Worm (Caenorhabditis elegans) whole organism, early embryonic: ENCODE measurements around the gene T06A10.107.
A peak's percentile ranks its signal among the peaks of the same experiment; 100 is the strongest.

Source experiments
- B0310.2 ChIP-seq: sonication (generic microtip); optimal IDR thresholded peaks from 2 replicates; lab custom pipeline; 2016; ENCODE audit warnings: mild to moderate bottlenecking, missing genetic modification characterization, missing compliant biosample characterization
- F13C5.2 ChIP-seq: sonication (generic microtip); optimal IDR thresholded peaks from 2 replicates; lab custom pipeline; 2017; ENCODE audit warnings: mild to moderate bottlenecking, missing genetic modification characterization, inconsistent platforms, missing compliant biosample characterization
- aly-1 ChIP-seq: sonication (generic microtip); optimal IDR thresholded peaks from 2 replicates; lab custom pipeline; 2016; ENCODE audit warnings: missing genetic modification characterization, missing compliant biosample characterization
- ama-1 ChIP-seq: fragments of 150-350 bp; optimal IDR thresholded peaks from 2 replicates; lab custom pipeline; 2014
- ceh-13 ChIP-seq: fragments of 200-800 bp; sonication (Bioruptor generic); optimal IDR thresholded peaks from 2 replicates; lab custom pipeline; 2018; ENCODE audit warnings: mild to moderate bottlenecking, missing genetic modification characterization, missing compliant biosample characterization
- ceh-36 ChIP-seq: sonication (generic microtip); optimal IDR thresholded peaks from 2 replicates; lab custom pipeline; 2016; ENCODE audit warnings: missing genetic modification characterization, inconsistent platforms, missing compliant biosample characterization
- ets-7 ChIP-seq: sonication (generic microtip); optimal IDR thresholded peaks from 2 replicates; lab custom pipeline; 2016; ENCODE audit warnings: missing genotype, missing genetic modification characterization, missing compliant biosample characterization
- flt-1 ChIP-seq: fragments of 200-800 bp; sonication (Bioruptor generic); IDR thresholded peaks from 2 replicates; pipeline ENCODE4 v1.3.6; 2022; ENCODE audit warnings: missing genetic modification characterization, missing compliant biosample characterization
- hmbx-1 ChIP-seq: sonication (generic microtip); optimal IDR thresholded peaks from 2 replicates; lab custom pipeline; 2016; ENCODE audit warnings: mild to moderate bottlenecking, missing genetic modification characterization, missing compliant biosample characterization
- hmg-4 ChIP-seq: fragments of 200-800 bp; sonication (Bioruptor generic); optimal IDR thresholded peaks from 2 replicates; lab custom pipeline; 2018; ENCODE audit warnings: mild to moderate bottlenecking, missing genetic modification characterization, missing compliant biosample characterization
- hnd-1 ChIP-seq: sonication (generic microtip); optimal IDR thresholded peaks from 2 replicates; lab custom pipeline; 2016; ENCODE audit warnings: missing genetic modification characterization, missing compliant biosample characterization
- pes-1 ChIP-seq: fragments of 200-800 bp; sonication (Bioruptor generic); IDR thresholded peaks from 2 replicates; pipeline ENCODE4 v1.3.6; 2022; ENCODE audit warnings: missing genetic modification reagents, missing genetic modification characterization, missing compliant biosample characterization
- scrt-1 ChIP-seq: fragments of 200-800 bp; sonication (Bioruptor generic); IDR thresholded peaks from 2 replicates; pipeline ENCODE4 v1.3.6; 2022; ENCODE audit warnings: missing genetic modification characterization, missing compliant biosample characterization
- sea-1 ChIP-seq: fragments of 200-800 bp; sonication (Bioruptor generic); conservative IDR thresholded peaks from 2 replicates; pipeline ENCODE4 v1.3.6; 2022; ENCODE audit warnings: missing genetic modification characterization, missing compliant biosample characterization
- tbx-11 ChIP-seq: fragments of 200-800 bp; sonication (Bioruptor generic); IDR thresholded peaks from 2 replicates; pipeline ENCODE4 v1.3.6; 2022; ENCODE audit warnings: missing genetic modification characterization, missing compliant biosample characterization
- tbx-37 ChIP-seq: fragments of 200-800 bp; sonication (Bioruptor generic); conservative IDR thresholded peaks from 2 replicates; pipeline ENCODE4 v1.3.6; 2022; ENCODE audit warnings: missing genetic modification reagents, missing genetic modification characterization, missing compliant biosample characterization
- tra-4 ChIP-seq: sonication (generic microtip); optimal IDR thresholded peaks from 2 replicates; lab custom pipeline; 2017; ENCODE audit warnings: missing genetic modification characterization, missing compliant biosample characterization

Gene T06A10.107

DNA sequence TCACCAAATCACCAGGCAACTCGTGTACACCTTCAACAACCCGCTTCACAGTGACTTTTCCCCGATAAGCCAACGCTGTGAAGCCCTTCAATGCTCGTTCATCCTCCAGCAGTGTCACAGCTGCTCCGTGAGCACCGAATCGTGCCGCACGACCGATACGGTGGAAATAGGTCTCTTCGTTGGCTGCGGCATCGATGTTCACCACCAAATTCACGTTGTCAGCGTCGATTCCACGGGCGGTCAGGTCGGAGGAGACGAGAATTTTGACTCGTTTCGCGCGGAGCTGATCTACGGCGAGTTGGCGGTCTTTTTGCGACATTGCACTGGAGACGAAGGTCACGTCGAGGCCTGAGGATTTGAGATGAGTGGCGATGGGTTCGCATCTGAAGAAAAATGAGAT, 6.6 kb upstream of the T06A10.107 start:
- TF ChIP-seq flt-1 (GFP tag; lab: Robert Waterston, UW) = no peak
- no peak for TF ChIP-seq pes-1 (GFP tag; lab: Robert Waterston, UW)
- no peak for TF ChIP-seq tra-4 (tag; lab: Kevin White, UChicago)

- no peak for TF ChIP-seq hmbx-1
- peak; percentile 56; the same call in 1 of the 2 replicates for TF ChIP-seq tbx-11 (GFP tag; lab: Robert Waterston, UW)
- peak; percentile 46 for TF ChIP-seq ceh-36
- no peak for TF ChIP-seq ets-7 (tag; lab: Kevin White, UChicago)
- TF ChIP-seq B0310.2 (tag; lab: Kevin White, UChicago) = peak; percentile 25
- peak; percentile 75 for TF ChIP-seq pes-1 (GFP tag; lab: Robert Waterston, UW)
- peak; percentile 32; the same call in 1 of the 2 replicates for TF ChIP-seq tbx-37 (GFP tag; lab: Robert Waterston, UW)
- TF ChIP-seq ama-1 (lab: Kevin White, UChicago) = no peak
- 0 out of 2 replicates have a peak, but pooled peaks have one; percentile 29 for TF ChIP-seq scrt-1
- no peak for TF ChIP-seq aly-1 (tag; lab: Kevin White, UChicago)
- 0 out of 2 replicates have a peak, but pooled peaks have one; percentile 52 for TF ChIP-seq flt-1 (GFP tag; lab: Robert Waterston, UW)
- TF ChIP-seq tra-4 (tag; lab: Kevin White, UChicago) = no peak
- peak; percentile 39 for TF ChIP-seq hnd-1 (tag; lab: Kevin White, UChicago)
- no peak for TF ChIP-seq hmg-4
- TF ChIP-seq sea-1 (GFP tag; lab: Robert Waterston, UW) = 0 out of 2 replicates have a peak, but pooled peaks have one; percentile 59
- TF ChIP-seq ceh-13 (GFP tag; lab: Kevin White, UChicago) = peak; percentile 17
- peak; percentile 62 for TF ChIP-seq F13C5.2 (tag; lab: Kevin White, UChicago)
Measured at ce11 chrIV:16863431-16863895, 3.9 kb upstream of the T06A10.107 start, which contains the start of the genes mel-46 and lsy-13. Gene mel-46 (minus strand): TSS chrIV:16863481. Gene lsy-13 (plus strand): TSS chrIV:16863870.

- no peak for TF ChIP-seq ceh-36
- no peak for TF ChIP-seq hnd-1 (tag; lab: Kevin White, UChicago)
- TF ChIP-seq B0310.2 (tag; lab: Kevin White, UChicago) = no peak
- TF ChIP-seq tra-4 (tag; lab: Kevin White, UChicago) = no peak
- TF ChIP-seq ets-7 (tag; lab: Kevin White, UChicago) = no peak
- no peak for TF ChIP-seq tbx-37 (GFP tag; lab: Robert Waterston, UW)
- no peak for TF ChIP-seq aly-1 (tag; lab: Kevin White, UChicago)
- TF ChIP-seq ceh-13 (GFP tag; lab: Kevin White, UChicago) = no peak
- TF ChIP-seq ama-1 (lab: Kevin White, UChicago) = no peak
- no peak for TF ChIP-seq flt-1 (GFP tag; lab: Robert Waterston, UW)
- no peak for TF ChIP-seq hmbx-1
- TF ChIP-seq sea-1 (GFP tag; lab: Robert Waterston, UW) = no peak
- TF ChIP-seq scrt-1 = no peak
- no peak for TF ChIP-seq tbx-11 (GFP tag; lab: Robert Waterston, UW)
- no peak for TF ChIP-seq hmg-4
- TF ChIP-seq pes-1 (GFP tag; lab: Robert Waterston, UW) = no peak
Measured at ce11 chrIV:16864876-16865275, 2.4 kb upstream of the T06A10.107 start.

- peak; percentile 56 for TF ChIP-seq ceh-36
- no peak for TF ChIP-seq tra-4 (tag; lab: Kevin White, UChicago)
- peak; percentile 39 for TF ChIP-seq hmg-4
- TF ChIP-seq aly-1 (tag; lab: Kevin White, UChicago) = no peak
- TF ChIP-seq hmbx-1 = no peak
- TF ChIP-seq ceh-13 (GFP tag; lab: Kevin White, UChicago) = peak; percentile 29
- TF ChIP-seq B0310.2 (tag; lab: Kevin White, UChicago) = no peak
- peak; percentile 91 for TF ChIP-seq F13C5.2 (tag; lab: Kevin White, UChicago)
- peak; percentile 67 for TF ChIP-seq pes-1 (GFP tag; lab: Robert Waterston, UW)
- TF ChIP-seq tbx-11 (GFP tag; lab: Robert Waterston, UW) = 0 out of 2 replicates have a peak, but pooled peaks have one; percentile 65
- no peak for TF ChIP-seq scrt-1
- peak; percentile 61; the same call in 1 of the 2 replicates for TF ChIP-seq sea-1 (GFP tag; lab: Robert Waterston, UW)
- TF ChIP-seq flt-1 (GFP tag; lab: Robert Waterston, UW) = peak; percentile 67
- TF ChIP-seq tbx-37 (GFP tag; lab: Robert Waterston, UW) = 0 out of 2 replicates have a peak, but pooled peaks have one; percentile 32
- no peak for TF ChIP-seq ama-1 (lab: Kevin White, UChicago)
- TF ChIP-seq ets-7 (tag; lab: Kevin White, UChicago) = no peak
- TF ChIP-seq hnd-1 (tag; lab: Kevin White, UChicago) = peak; percentile 42
Measured at ce11 chrIV:16865487-16865886, 1.8 kb upstream of the T06A10.107 start, which contains the start of gene gtsf-1. Gene gtsf-1 (plus strand): TSS chrIV:16865840.

- TF ChIP-seq pes-1 (GFP tag; lab: Robert Waterston, UW) = 0 out of 2 replicates have a peak, but pooled peaks have one; percentile 29
Measured at ce11 chrIV:16866487-16866886, 836 bp upstream of the T06A10.107 start.

ce11 chrIV:16868900-16869299, 1.6 kb downstream of the T06A10.107 start, which contains the start of gene T06A10.106:
Gene T06A10.106 (minus strand): TSS chrIV:16869000.
- TF ChIP-seq hnd-1 (tag; lab: Kevin White, UChicago) = no peak
- TF ChIP-seq tra-4 (tag; lab: Kevin White, UChicago) = no peak

DNA sequence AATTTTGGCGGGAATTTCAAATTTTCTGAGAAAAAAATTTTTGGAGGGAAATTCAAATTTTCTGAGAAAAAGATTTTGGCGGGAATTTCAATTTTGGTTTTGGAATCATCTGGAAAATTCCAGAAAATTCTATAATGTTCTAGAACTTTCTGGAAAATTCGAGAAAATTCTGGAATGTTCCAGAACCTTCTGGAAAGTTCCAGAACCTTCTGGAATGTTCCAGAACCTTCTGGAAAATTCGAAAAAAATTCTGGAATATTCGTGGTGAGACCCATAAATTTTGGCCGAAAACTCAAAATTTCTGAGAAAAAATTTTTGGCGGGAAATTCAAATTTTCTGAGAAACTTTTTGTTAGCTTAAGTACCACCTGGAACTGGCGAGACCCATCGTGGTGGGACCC, 15.1 kb downstream of the T06A10.107 start:
- TF ChIP-seq pes-1 (GFP tag; lab: Robert Waterston, UW) (peak; percentile 53; the same call in 1 of the 2 replicates), flt-1 (GFP tag; lab: Robert Waterston, UW) (peak; percentile 47; the same call in 1 of the 2 replicates)

DNA sequence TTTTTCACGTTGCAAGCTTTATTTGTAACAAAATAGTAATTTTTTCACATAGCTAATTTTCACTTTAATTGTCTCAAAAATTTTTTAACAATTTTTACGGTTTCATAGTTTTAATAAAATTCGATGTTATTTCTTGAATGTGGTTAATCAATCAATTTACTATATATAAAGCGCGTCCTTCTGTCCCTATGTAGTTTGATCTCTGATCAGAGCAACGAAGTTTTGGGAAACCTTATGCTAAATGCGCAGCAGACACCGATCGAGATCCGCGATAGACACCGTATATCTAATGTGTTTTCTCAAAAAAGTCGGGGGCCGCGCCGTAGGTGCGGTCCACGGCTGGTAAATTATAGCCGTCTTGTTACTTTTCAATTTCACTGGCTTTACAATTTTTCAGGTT, 21.3 kb downstream of the T06A10.107 start:
- no peak for TF ChIP-seq tbx-37 (GFP tag; lab: Robert Waterston, UW)
- no peak for TF ChIP-seq ets-7 (tag; lab: Kevin White, UChicago)
- TF ChIP-seq F13C5.2 (tag; lab: Kevin White, UChicago) = no peak
- TF ChIP-seq hnd-1 (tag; lab: Kevin White, UChicago) = no peak
- no peak for TF ChIP-seq aly-1 (tag; lab: Kevin White, UChicago)
- TF ChIP-seq ceh-13 (GFP tag; lab: Kevin White, UChicago) = no peak
- no peak for TF ChIP-seq pes-1 (GFP tag; lab: Robert Waterston, UW)
- no peak for TF ChIP-seq ceh-36
- TF ChIP-seq B0310.2 (tag; lab: Kevin White, UChicago) = no peak
